Worm (Caenorhabditis elegans): Measurements from ENCODE around the gene pqe-1.

Gene pqe-1

DNA sequence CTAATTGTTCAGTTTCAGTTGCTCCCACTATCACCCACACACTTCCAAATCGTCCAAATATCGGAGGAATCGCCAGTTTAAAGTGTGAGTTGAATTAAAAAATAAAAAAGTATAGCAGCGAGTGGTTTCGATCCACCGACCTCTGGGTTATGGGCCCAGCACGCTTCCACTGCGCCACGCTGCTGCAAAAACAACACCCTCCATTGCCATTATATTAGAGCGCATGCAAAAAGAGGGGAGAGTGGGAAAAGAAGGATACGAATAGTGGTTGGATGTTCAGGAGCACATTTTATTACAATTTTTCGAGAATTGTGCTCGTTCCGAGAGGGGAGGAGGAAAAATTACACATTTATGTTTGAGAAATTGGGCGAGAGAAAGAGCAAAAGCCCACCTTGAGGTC lies 16.2 kb upstream of the pqe-1 start (continued):
- TF ChIP-seq ztf-28 (GFP tag; IDR thresholded peaks at IDR 0.05) (0 out of 2 replicates have a peak, but pooled peaks have one; percentile 41), tlf-1 (GFP tag; optimal IDR thresholded peaks at IDR 0.05) (no peak), hmg-20 (GFP tag; IDR thresholded peaks at IDR 0.05) (peak; percentile 74), cebp-1 (GFP tag; IDR thresholded peaks at IDR 0.05) (peak; percentile 43; the same call in 1 of the 2 replicates), cebp-1 (tag; optimal IDR thresholded peaks at IDR 0.05) (no peak), snpc-1.1 (tag; optimal IDR thresholded peaks at IDR 0.05; ENCODE audit: insufficient read depth) (peak; percentile 24), dpff-1 (tag; optimal IDR thresholded peaks at IDR 0.05) (no peak), B0261.1 (tag; optimal IDR thresholded peaks at IDR 0.05) (peak; percentile 96), lin-40 (tag; optimal IDR thresholded peaks at IDR 0.05) (peak; percentile 38), ets-4 (GFP tag; optimal IDR thresholded peaks at IDR 0.05) (peak; percentile 62), nhr-27 (tag; optimal IDR thresholded peaks at IDR 0.05) (no peak), B0336.3 (GFP tag; IDR thresholded peaks at IDR 0.05) (no peak), Y53F4B.3 (GFP tag; IDR thresholded peaks at IDR 0.05) (no peak), ceh-79 (tag; optimal IDR thresholded peaks at IDR 0.05) (peak; percentile 72), ZK185.1 (tag; optimal IDR thresholded peaks at IDR 0.05; ENCODE audit: poor library complexity, severe bottlenecking) (peak; percentile 44), atf-7 (tag; optimal IDR thresholded peaks at IDR 0.05) (peak; percentile 38), lin-54 (GFP tag; optimal IDR thresholded peaks at IDR 0.05) (no peak), madf-6 (GFP tag; IDR thresholded peaks at IDR 0.05) (no peak), snpc-3.4 (tag; optimal IDR thresholded peaks at IDR 0.05) (peak; percentile 58), D2030.7 (GFP tag; IDR thresholded peaks at IDR 0.05) (peak; percentile 70; the same call in 1 of the 2 replicates), C06A6.2 (GFP tag; conservative IDR thresholded peaks at IDR 0.05) (0 out of 2 replicates have a peak, but pooled peaks have one; percentile 39), let-607 (tag; optimal IDR thresholded peaks at IDR 0.05) (peak; percentile 40 to 65), hmg-1.2 (GFP tag; IDR thresholded peaks at IDR 0.05) (peak; percentile 76), F10E7.11 (tag; optimal IDR thresholded peaks at IDR 0.05) (peak; percentile 57), snpc-1.3 (tag; optimal IDR thresholded peaks at IDR 0.05; ENCODE audit: insufficient read depth) (peak; percentile 80), egrh-3 (GFP tag; IDR thresholded peaks at IDR 0.05) (0 out of 2 replicates have a peak, but pooled peaks have one; percentile 29), lsy-27 (tag; optimal IDR thresholded peaks at IDR 0.05; ENCODE audit: borderline replicate concordance, insufficient read depth) (no peak), rpc-1 (optimal IDR thresholded peaks at IDR 0.05) (peak; percentile 85), rpc-1 (tag; optimal IDR thresholded peaks at IDR 0.05) (peak; percentile 96), Y95B8A.8 (GFP tag; IDR thresholded peaks at IDR 0.05) (no peak), ztf-18 (tag; optimal IDR thresholded peaks at IDR 0.05) (peak; percentile 76), tbx-9 (tag; optimal IDR thresholded peaks at IDR 0.05; ENCODE audit: borderline replicate concordance) (no peak), F23B12.7 (tag; optimal IDR thresholded peaks at IDR 0.05; ENCODE audit: insufficient read depth) (peak; percentile 81), F57A8.1 (GFP tag; optimal IDR thresholded peaks at IDR 0.05) (peak; percentile 39), T07F8.4 (tag; optimal IDR thresholded peaks at IDR 0.05) (peak; percentile 26), mes-4 (tag; optimal IDR thresholded peaks at IDR 0.05) (peak; percentile 42), ceh-91 (GFP tag; IDR thresholded peaks at IDR 0.05) (0 out of 2 replicates have a peak, but pooled peaks have one; percentile 18), ztf-6 (GFP tag; IDR thresholded peaks at IDR 0.05) (no peak), repo-1 (tag; optimal IDR thresholded peaks at IDR 0.05) (peak; percentile 73), bed-1 (GFP tag; IDR thresholded peaks at IDR 0.05) (peak; percentile 87; the same call in 1 of the 2 replicates), hsf-1 (GFP tag; IDR thresholded peaks at IDR 0.05) (no peak), F39B2.1 (GFP tag; IDR thresholded peaks at IDR 0.05) (no peak), hlh-12 (tag; optimal IDR thresholded peaks at IDR 0.05) (peak; percentile 22), F49E8.2 (tag; optimal IDR thresholded peaks at IDR 0.05; ENCODE audit: insufficient read depth) (no peak), attf-6 (GFP tag; IDR thresholded peaks at IDR 0.05) (no peak), pbrm-1 (GFP tag; IDR thresholded peaks at IDR 0.05) (peak; percentile 75), hrde-1 (tag; optimal IDR thresholded peaks at IDR 0.05; ENCODE audit: borderline replicate concordance) (no peak)

Measured in whole organism, young adult.